Worm (Caenorhabditis elegans): ENCODE data around the gene W02H5.8.
A peak's percentile ranks its signal among the peaks of the same experiment; 100 is the strongest.
"Not testable (repeated sequence)": the region's sequence is repeated elsewhere in the genome, so short reads cannot be mapped to it uniquely, and the experiment has no call there.

The W02H5.8 gene

ce11 chrV:2638545-2638944 lies 13.9 kb downstream of the W02H5.8 start, which contains the start of gene W02H5.19:
Gene W02H5.19 (plus strand): TSS chrV:2638890.
- TF ChIP-seq nhr-11 (tag; optimal IDR thresholded peaks at IDR 0.05) (no peak), R02D3.7 (tag; optimal IDR thresholded peaks at IDR 0.05) (peak; percentile 32), skn-1 (tag; optimal IDR thresholded peaks at IDR 0.05) (no peak), mml-1 (tag; optimal IDR thresholded peaks at IDR 0.05) (no peak), nhr-28 (tag; optimal IDR thresholded peaks at IDR 0.05) (no peak), zag-1 (tag; optimal IDR thresholded peaks at IDR 0.05) (no peak), nhr-76 (tag; optimal IDR thresholded peaks at IDR 0.05) (no peak), nhr-237 (tag; optimal IDR thresholded peaks at IDR 0.05) (no peak), daf-12 (tag; optimal IDR thresholded peaks at IDR 0.05) (no peak), nhr-77 (tag; optimal IDR thresholded peaks at IDR 0.05) (peak; percentile 51), eor-1 (tag; optimal IDR thresholded peaks at IDR 0.05) (no peak), ztf-11 (tag; optimal IDR thresholded peaks at IDR 0.05) (no peak), nhr-25 (tag; optimal IDR thresholded peaks at IDR 0.05) (peak; percentile 7), nhr-23 (tag; optimal IDR thresholded peaks at IDR 0.05) (peak; percentile 74), ZK546.5 (tag; optimal IDR thresholded peaks at IDR 0.05) (no peak), elt-3 (tag; optimal IDR thresholded peaks at IDR 0.05) (no peak), egl-27 (tag; optimal IDR thresholded peaks at IDR 0.05) (no peak), hmg-11 (tag; optimal IDR thresholded peaks at IDR 0.05) (peak; percentile 64), ama-1 (optimal IDR thresholded peaks at IDR 0.05) (no peak), ceh-28 (tag; optimal IDR thresholded peaks at IDR 0.05) (peak; percentile 6), unc-62 (GFP tag; optimal IDR thresholded peaks at IDR 0.05) (no peak), nhr-12 (tag; optimal IDR thresholded peaks at IDR 0.05) (no peak), nhr-67 (tag; optimal IDR thresholded peaks at IDR 0.05) (no peak), lsy-12 (tag; optimal IDR thresholded peaks at IDR 0.05) (peak; percentile 72), pqm-1 (tag; optimal IDR thresholded peaks at IDR 0.05) (peak; percentile 17), pha-4 (tag; optimal IDR thresholded peaks at IDR 0.05) (peak; percentile 69), lin-39 (tag; optimal IDR thresholded peaks at IDR 0.05) (peak; percentile 57), elt-1 (tag; optimal IDR thresholded peaks at IDR 0.05) (no peak), aly-2 (tag; optimal IDR thresholded peaks at IDR 0.05) (no peak), nhr-43 (tag; optimal IDR thresholded peaks at IDR 0.05; ENCODE audit: poor library complexity, severe bottlenecking) (peak; percentile 93), unc-39 (tag; optimal IDR thresholded peaks at IDR 0.05) (no peak), egl-5 (tag; optimal IDR thresholded peaks at IDR 0.05) (no peak), ceh-82 (tag; optimal IDR thresholded peaks at IDR 0.05) (no peak), elt-2 (tag; optimal IDR thresholded peaks at IDR 0.05) (peak; percentile 24), lin-15B (tag; optimal IDR thresholded peaks at IDR 0.05) (peak; percentile 72), snpc-4 (tag; optimal IDR thresholded peaks at IDR 0.05) (peak; percentile 59), tbx-2 (tag; optimal IDR thresholded peaks at IDR 0.05) (no peak), nfya-1 (tag; optimal IDR thresholded peaks at IDR 0.05; ENCODE audit: insufficient read depth) (peak; percentile 77)

- not testable (repeated sequence) for TF ChIP-seq elt-1 (tag; optimal IDR thresholded peaks at IDR 0.05); skn-1 (tag; optimal IDR thresholded peaks at IDR 0.05); nfya-1 (tag; optimal IDR thresholded peaks at IDR 0.05; ENCODE audit: insufficient read depth)
These were observed 27.1 kb downstream of the W02H5.8 start, which contains the start of gene sknr-1 for ce11 chrV:2625360-2625759. Gene sknr-1 (minus strand): TSS chrV:2625460.

ce11 chrV:2623765-2624164 lies 28.7 kb downstream of the W02H5.8 start:
- TF ChIP-seq ztf-11 (tag; optimal IDR thresholded peaks at IDR 0.05) (no peak), snpc-4 (tag; optimal IDR thresholded peaks at IDR 0.05) (no peak), elt-3 (tag; optimal IDR thresholded peaks at IDR 0.05) (no peak), nhr-28 (tag; optimal IDR thresholded peaks at IDR 0.05) (no peak), fos-1 (tag; optimal IDR thresholded peaks at IDR 0.05) (no peak), egl-5 (tag; optimal IDR thresholded peaks at IDR 0.05) (no peak), elt-1 (tag; optimal IDR thresholded peaks at IDR 0.05) (no peak), nhr-43 (tag; optimal IDR thresholded peaks at IDR 0.05; ENCODE audit: poor library complexity, severe bottlenecking) (no peak), daf-12 (tag; optimal IDR thresholded peaks at IDR 0.05) (no peak), lin-15B (tag; optimal IDR thresholded peaks at IDR 0.05) (no peak), elt-2 (tag; optimal IDR thresholded peaks at IDR 0.05) (no peak), hmg-11 (tag; optimal IDR thresholded peaks at IDR 0.05) (no peak), unc-39 (tag; optimal IDR thresholded peaks at IDR 0.05) (no peak), ZK546.5 (tag; optimal IDR thresholded peaks at IDR 0.05) (no peak), eor-1 (tag; optimal IDR thresholded peaks at IDR 0.05) (no peak), nhr-12 (tag; optimal IDR thresholded peaks at IDR 0.05) (no peak), jun-1 (tag; optimal IDR thresholded peaks at IDR 0.05) (no peak), lin-39 (tag; optimal IDR thresholded peaks at IDR 0.05) (no peak), egl-27 (tag; optimal IDR thresholded peaks at IDR 0.05) (no peak), nhr-25 (tag; optimal IDR thresholded peaks at IDR 0.05) (no peak)

All from whole organism, L3 larva.